Worm (Caenorhabditis elegans) whole organism, late embryonic: ENCODE measurements around the gene F58H7.5.
"Not testable (repeated sequence)": the region's sequence is repeated elsewhere in the genome, so short reads cannot be mapped to it uniquely, and the experiment has no call there.

Experiments used
- C08G9.2 ChIP-seq: sonication (generic microtip); optimal IDR thresholded peaks from 2 replicates; lab custom pipeline; 2016; ENCODE audit warnings: mild to moderate bottlenecking, missing genetic modification characterization, moderate library complexity, missing compliant biosample characterization
- C38D4.7 ChIP-seq: fragments of 200-800 bp; sonication (Bioruptor generic); optimal IDR thresholded peaks from 2 replicates; lab custom pipeline; 2018; ENCODE audit warnings: mild to moderate bottlenecking, missing genetic modification characterization, moderate library complexity, missing compliant biosample characterization
- F13H6.1 ChIP-seq: sonication (generic microtip); optimal IDR thresholded peaks from 2 replicates; lab custom pipeline; 2016; ENCODE audit warnings: missing genetic modification characterization, missing compliant biosample characterization
- K09A11.1 ChIP-seq: sonication (generic microtip); optimal IDR thresholded peaks from 2 replicates; lab custom pipeline; 2017; ENCODE audit warnings: antibody characterized with exemption, mild to moderate bottlenecking, missing genetic modification characterization, missing compliant biosample characterization; ENCODE audit not compliant: insufficient read depth
- ama-1 ChIP-seq: fragments of 150-350 bp; optimal IDR thresholded peaks from 2 replicates; lab custom pipeline; 2014
- ceh-18 ChIP-seq: sonication (generic microtip); optimal IDR thresholded peaks from 2 replicates; lab custom pipeline; 2016; ENCODE audit warnings: missing genetic modification characterization, missing compliant biosample characterization
- ceh-2 ChIP-seq: sonication (generic microtip); optimal IDR thresholded peaks from 2 replicates; lab custom pipeline; 2016; ENCODE audit warnings: missing genotype, missing genetic modification characterization, missing compliant biosample characterization
- ceh-22 ChIP-seq: sonication (generic microtip); optimal IDR thresholded peaks from 2 replicates; lab custom pipeline; 2017; ENCODE audit warnings: missing biosample characterization, missing genetic modification characterization
- ceh-30 ChIP-seq: fragments of 150-350 bp; optimal IDR thresholded peaks from 2 replicates; lab custom pipeline; 2014; ENCODE audit warnings: missing biosample characterization, missing genetic modification characterization
- ceh-31 ChIP-seq: sonication (generic microtip); optimal IDR thresholded peaks from 2 replicates; lab custom pipeline; 2016; ENCODE audit warnings: missing genetic modification characterization, missing compliant biosample characterization
- ceh-45 ChIP-seq: fragments of 200-800 bp; sonication (Bioruptor generic); IDR thresholded peaks from 2 replicates; pipeline ENCODE4 v1.3.6; 2022; ENCODE audit warnings: missing genetic modification reagents, missing genetic modification characterization, missing compliant biosample characterization
- ceh-48 ChIP-seq: sonication (generic microtip); optimal IDR thresholded peaks from 2 replicates; lab custom pipeline; 2016; ENCODE audit warnings: missing genetic modification characterization, inconsistent platforms, missing compliant biosample characterization
- ceh-6 ChIP-seq: fragments of 200-800 bp; sonication (Bioruptor generic); optimal IDR thresholded peaks from 2 replicates; lab custom pipeline; 2018; ENCODE audit warnings: mild to moderate bottlenecking, missing genetic modification characterization, missing compliant biosample characterization
- ceh-9 ChIP-seq: sonication (generic microtip); optimal IDR thresholded peaks from 2 replicates; lab custom pipeline; 2016; ENCODE audit warnings: mild to moderate bottlenecking, missing genetic modification characterization, inconsistent platforms, missing compliant biosample characterization
- che-1 ChIP-seq: sonication (generic microtip); optimal IDR thresholded peaks from 2 replicates; lab custom pipeline; 2016; ENCODE audit warnings: mild to moderate bottlenecking, missing genetic modification characterization, missing compliant biosample characterization
- dve-1 ChIP-seq: sonication (generic microtip); optimal IDR thresholded peaks from 2 replicates; lab custom pipeline; 2017; ENCODE audit warnings: antibody characterized with exemption, mild to moderate bottlenecking, missing genetic modification characterization, missing compliant biosample characterization
- elt-4 ChIP-seq: sonication (generic microtip); optimal IDR thresholded peaks from 2 replicates; lab custom pipeline; 2016; ENCODE audit warnings: missing genetic modification characterization, missing compliant biosample characterization
- ets-4 ChIP-seq: sonication (generic microtip); optimal IDR thresholded peaks from 2 replicates; lab custom pipeline; 2016; ENCODE audit warnings: missing genetic modification characterization, missing compliant biosample characterization
- eyg-1 ChIP-seq: sonication (generic microtip); optimal IDR thresholded peaks from 2 replicates; lab custom pipeline; 2016; ENCODE audit warnings: missing genotype, missing genetic modification characterization, missing compliant biosample characterization
- fax-1 ChIP-seq: sonication (generic microtip); optimal IDR thresholded peaks from 2 replicates; lab custom pipeline; 2016; ENCODE audit warnings: missing genotype, missing genetic modification characterization, missing compliant biosample characterization
- fkh-10 ChIP-seq: fragments of 150-350 bp; optimal IDR thresholded peaks from 2 replicates; lab custom pipeline; 2014; ENCODE audit warnings: missing biosample characterization, missing genetic modification reagents, missing genetic modification characterization
- fkh-6 ChIP-seq: sonication (generic microtip); optimal IDR thresholded peaks from 2 replicates; lab custom pipeline; 2016; ENCODE audit warnings: missing genetic modification characterization, missing compliant biosample characterization
- gmeb-2 ChIP-seq: sonication (generic microtip); optimal IDR thresholded peaks from 2 replicates; lab custom pipeline; 2016; ENCODE audit warnings: missing genetic modification characterization, inconsistent platforms, missing compliant biosample characterization
- hlh-15 ChIP-seq: sonication (generic microtip); optimal IDR thresholded peaks from 2 replicates; lab custom pipeline; 2016; ENCODE audit warnings: missing genetic modification characterization, missing compliant biosample characterization
- hlh-6 ChIP-seq: sonication (generic microtip); optimal IDR thresholded peaks from 2 replicates; lab custom pipeline; 2016; ENCODE audit warnings: missing genotype, missing genetic modification characterization, missing compliant biosample characterization
- hlh-8 ChIP-seq: sonication (generic microtip); optimal IDR thresholded peaks from 2 replicates; lab custom pipeline; 2016; ENCODE audit warnings: missing genotype, missing genetic modification characterization, missing compliant biosample characterization
- lim-6 ChIP-seq: sonication (generic microtip); optimal IDR thresholded peaks from 2 replicates; lab custom pipeline; 2016; ENCODE audit warnings: missing genetic modification characterization, missing compliant biosample characterization
- lin-11 ChIP-seq: fragments of 200-800 bp; sonication (Bioruptor generic); optimal IDR thresholded peaks from 2 replicates; lab custom pipeline; 2018; ENCODE audit warnings: mild to moderate bottlenecking, missing genetic modification characterization, missing compliant biosample characterization
- nhr-11 ChIP-seq: fragments of 150-350 bp; optimal IDR thresholded peaks from 2 replicates; lab custom pipeline; 2014; ENCODE audit warnings: missing biosample characterization, missing genetic modification characterization
- nhr-232 ChIP-seq: sonication (generic microtip); optimal IDR thresholded peaks from 2 replicates; lab custom pipeline; 2016; ENCODE audit warnings: missing genetic modification characterization, missing compliant biosample characterization
- pat-9 ChIP-seq: fragments of 200-800 bp; sonication (Bioruptor generic); optimal IDR thresholded peaks from 2 replicates; lab custom pipeline; 2018; ENCODE audit warnings: mild to moderate bottlenecking, missing genetic modification characterization, moderate library complexity, missing compliant biosample characterization
- pax-1 ChIP-seq: fragments of 150-350 bp; optimal IDR thresholded peaks from 2 replicates; lab custom pipeline; 2014; ENCODE audit warnings: missing biosample characterization, missing genetic modification characterization
- pha-4 ChIP-seq: fragments of 150-350 bp; optimal IDR thresholded peaks from 2 replicates; lab custom pipeline; 2018; ENCODE audit warnings: missing biosample characterization, missing genetic modification reagents, missing genetic modification characterization
- pqm-1 ChIP-seq: sonication (generic microtip); optimal IDR thresholded peaks from 2 replicates; lab custom pipeline; 2016; ENCODE audit warnings: missing genetic modification characterization, missing compliant biosample characterization
- ref-2 ChIP-seq: sonication (generic microtip); optimal IDR thresholded peaks from 2 replicates; lab custom pipeline; 2016; ENCODE audit warnings: missing genetic modification characterization, missing compliant biosample characterization
- rnt-1 ChIP-seq: sonication (generic microtip); optimal IDR thresholded peaks from 2 replicates; lab custom pipeline; 2016; ENCODE audit warnings: missing genetic modification characterization, missing compliant biosample characterization
- sdc-2 ChIP-seq: sonication (generic microtip); optimal IDR thresholded peaks from 2 replicates; lab custom pipeline; 2016; ENCODE audit warnings: missing genotype, missing genetic modification characterization, missing compliant biosample characterization
- sox-2 ChIP-seq: fragments of 200-800 bp; sonication (Bioruptor generic); IDR thresholded peaks from 2 replicates; pipeline ENCODE4 v1.3.6; 2022; ENCODE audit warnings: missing genetic modification reagents, missing genetic modification characterization, missing compliant biosample characterization
- tbx-2 ChIP-seq: sonication (generic microtip); optimal IDR thresholded peaks from 2 replicates; lab custom pipeline; 2016; ENCODE audit warnings: missing genetic modification characterization, missing compliant biosample characterization
- ttx-3 ChIP-seq: sonication (generic microtip); optimal IDR thresholded peaks from 2 replicates; lab custom pipeline; 2016; ENCODE audit warnings: missing genetic modification reagents, missing genetic modification characterization, missing compliant biosample characterization
- zip-5 ChIP-seq: sonication (generic microtip); optimal IDR thresholded peaks from 2 replicates; lab custom pipeline; 2016; ENCODE audit warnings: missing genetic modification characterization, missing compliant biosample characterization

The F58H7.5 gene

ce11 chrIV:904963-905362, 14.8 kb upstream of the F58H7.5 start, which contains the start of gene fbxc-12:
fbxc-12 (plus strand) TSS chrIV:905263.
- TF ChIP-seq hlh-8, ceh-2, fkh-6 (tag; lab: Kevin White, UChicago): not testable (repeated sequence)

DNA sequence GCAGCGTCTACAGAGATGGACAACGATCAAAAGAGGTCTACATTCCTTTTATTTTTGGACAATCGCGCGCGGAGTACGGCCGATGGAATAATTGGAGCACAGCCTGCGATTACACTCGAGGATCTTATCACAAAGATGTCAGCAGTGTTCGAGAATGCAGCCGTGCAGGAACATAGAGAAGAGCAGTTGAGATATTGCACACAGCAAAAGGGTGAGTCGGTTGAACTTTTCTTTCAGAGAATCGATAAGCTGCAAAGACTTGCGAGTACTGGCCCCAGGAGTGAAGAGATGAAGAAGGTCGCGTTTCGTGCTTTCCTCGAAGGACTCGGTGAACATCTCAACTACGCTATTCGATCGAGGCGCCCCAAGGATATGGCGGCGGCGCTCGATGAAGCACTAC, 4.9 kb upstream of the F58H7.5 start:
- TF ChIP-seq dve-1 (tag; lab: Kevin White, UChicago) (no peak), ets-4 (tag; lab: Kevin White, UChicago) (no peak), eyg-1 (tag; lab: Kevin White, UChicago) (no peak), K09A11.1 (tag; lab: Kevin White, UChicago) (no peak), ceh-6 (no peak), sox-2 (GFP tag; lab: Robert Waterston, UW) (no peak), pat-9 (tag; lab: Kevin White, UChicago) (no peak), C38D4.7 (GFP tag; lab: Kevin White, UChicago) (no peak), F13H6.1 (tag; lab: Kevin White, UChicago) (no peak), ref-2 (no peak), pha-4 (tag; lab: Kevin White, UChicago) (no peak), ceh-18 (tag; lab: Kevin White, UChicago) (no peak), ceh-48 (tag; lab: Kevin White, UChicago) (no peak), ceh-45 (GFP tag; lab: Robert Waterston, UW) (no peak), zip-5 (no peak)

DNA sequence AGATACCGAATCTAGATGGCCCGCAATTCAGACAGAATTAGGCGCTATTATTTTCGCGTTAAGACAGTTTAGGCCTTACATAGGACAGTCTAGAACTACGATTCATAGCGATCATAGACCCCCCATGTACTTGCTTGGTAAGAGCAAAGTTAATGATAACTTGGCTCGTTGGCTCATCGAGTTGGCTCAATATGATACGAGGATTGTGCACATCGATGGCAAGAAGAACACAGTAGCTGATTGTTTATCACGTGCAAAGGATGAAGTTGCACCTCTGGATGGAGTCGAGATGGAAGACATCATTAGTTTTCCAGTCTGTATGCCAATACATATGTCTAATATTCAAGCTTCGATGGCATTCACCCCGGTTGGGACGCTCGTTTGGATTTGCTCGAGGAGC, 2.1 kb upstream of the F58H7.5 start:
- TF ChIP-seq K09A11.1 (tag; lab: Kevin White, UChicago) (no peak), ceh-22 (tag; lab: Kevin White, UChicago) (no peak), hlh-15 (tag; lab: Kevin White, UChicago) (no peak), dve-1 (tag; lab: Kevin White, UChicago) (no peak), pax-1 (tag; lab: Kevin White, UChicago) (no peak), tbx-2 (tag; lab: Kevin White, UChicago) (no peak), ceh-30 (tag; lab: Kevin White, UChicago) (no peak), ceh-31 (no peak), sdc-2 (tag; lab: Kevin White, UChicago) (no peak), ceh-18 (tag; lab: Kevin White, UChicago) (no peak), nhr-11 (tag; lab: Kevin White, UChicago) (no peak), ama-1 (lab: Kevin White, UChicago) (no peak), fax-1 (tag; lab: Kevin White, UChicago) (no peak), rnt-1 (tag; lab: Kevin White, UChicago) (no peak), nhr-232 (tag; lab: Kevin White, UChicago) (no peak), ref-2 (no peak), ttx-3 (tag; lab: Kevin White, UChicago) (no peak)

DNA sequence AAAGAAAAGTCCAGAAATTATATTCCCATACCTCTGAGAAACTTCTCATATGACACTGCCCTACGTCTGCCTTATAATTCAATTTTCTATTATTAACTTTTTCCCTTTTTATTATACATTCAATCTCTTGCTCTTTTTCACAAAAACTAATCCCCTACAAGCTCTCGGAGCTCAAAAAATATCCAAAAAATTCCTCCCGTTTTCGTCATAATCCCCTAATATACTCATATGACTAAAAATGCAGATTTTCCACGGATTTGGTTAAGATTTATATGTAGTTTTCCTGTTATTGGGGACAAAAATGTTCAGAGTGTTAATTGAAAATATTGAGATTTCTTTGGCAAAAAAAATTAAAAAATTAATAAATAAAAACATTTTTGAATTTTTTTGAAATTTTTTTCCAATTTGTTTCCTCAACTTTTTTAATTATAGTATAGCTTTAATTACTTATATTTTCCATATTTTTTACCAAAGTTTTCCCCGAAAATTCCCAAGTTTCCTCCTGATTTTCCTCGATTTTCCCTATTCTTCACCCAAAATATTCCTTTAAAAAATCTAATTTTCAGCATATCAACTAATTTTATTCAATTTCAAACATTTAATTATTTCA, 4.6 kb downstream of the F58H7.5 start, which contains the start of gene lgc-30:
Gene lgc-30, plus strand, starts transcription at position 560 of the 610 bp plus-strand sequence.
- TF ChIP-seq ceh-6 (no peak), elt-4 (no peak), C08G9.2 (tag; lab: Kevin White, UChicago) (no peak), gmeb-2 (tag; lab: Kevin White, UChicago) (no peak), lin-11 (no peak), ceh-9 (tag; lab: Kevin White, UChicago) (no peak), fkh-10 (GFP tag; lab: Kevin White, UChicago) (no peak), che-1 (tag; lab: Kevin White, UChicago) (no peak), fax-1 (tag; lab: Kevin White, UChicago) (no peak), hlh-6 (no peak), lim-6 (tag; lab: Kevin White, UChicago) (no peak), pqm-1 (no peak)
